Fruit fly (Drosophila melanogaster): ENCODE measurements around the gene CG12795.

CG12795 gene

dm6 chr2L:3440322-3440721 lies 11.9 kb upstream of the CG12795 start (continued):
- TF ChIP-seq CG3163 (GFP tag; optimal IDR thresholded peaks at IDR 0.05): no peak
- TF ChIP-seq Dref (GFP tag; IDR thresholded peaks at IDR 0.05): no peak
- TF ChIP-seq Optix (GFP tag; IDR thresholded peaks at IDR 0.05): peak; percentile 76; the same call in 2 of the 3 replicates
- peak; percentile 81 for TF ChIP-seq B-H1 (GFP tag; IDR thresholded peaks at IDR 0.05)
- peak; percentile 71 for TF ChIP-seq Asciz (GFP tag; optimal IDR thresholded peaks at IDR 0.05)
- TF ChIP-seq CG4854 (GFP tag; optimal IDR thresholded peaks at IDR 0.05): no peak
- peak; percentile 33 for TF ChIP-seq scrt (GFP tag; optimal IDR thresholded peaks at IDR 0.05)
- peak; percentile 33 for TF ChIP-seq nmo (GFP tag; optimal IDR thresholded peaks at IDR 0.05)
- TF ChIP-seq CG2120 (GFP tag; optimal IDR thresholded peaks at IDR 0.05): peak; percentile 55
- TF ChIP-seq Ssrp (tag; optimal IDR thresholded peaks at IDR 0.05): peak; percentile 9
- TF ChIP-seq pzg (GFP tag; optimal IDR thresholded peaks at IDR 0.05): no peak
- peak; percentile 29 for TF ChIP-seq NfI (GFP tag; optimal IDR thresholded peaks at IDR 0.05)
- peak; percentile 50 for TF ChIP-seq en (GFP tag; optimal IDR thresholded peaks at IDR 0.05)
- peak; percentile 56 for TF ChIP-seq CG31224 (GFP tag; IDR thresholded peaks at IDR 0.05)
- peak; percentile 76 for TF ChIP-seq CG32772 (GFP tag; IDR thresholded peaks at IDR 0.05)
- TF ChIP-seq toy (GFP tag; IDR thresholded peaks at IDR 0.05): no peak
- TF ChIP-seq CG4282 (GFP tag; optimal IDR thresholded peaks at IDR 0.05): no peak
- TF ChIP-seq CG12071 (GFP tag; optimal IDR thresholded peaks at IDR 0.05): peak; percentile 69
- peak; percentile 52 for TF ChIP-seq BtbVII (GFP tag; optimal IDR thresholded peaks at IDR 0.05)
- TF ChIP-seq gcm (GFP tag; optimal IDR thresholded peaks at IDR 0.05): peak; percentile 52
- peak; percentile 33 for TF ChIP-seq CG7786 (GFP tag; optimal IDR thresholded peaks at IDR 0.05)
- TF ChIP-seq peb (GFP tag; IDR thresholded peaks at IDR 0.05): peak; percentile 64
- peak; percentile 35 for TF ChIP-seq maf-S (GFP tag; optimal IDR thresholded peaks at IDR 0.05)
- peak; percentile 58; the same call in 1 of the 2 replicates for TF ChIP-seq CG11247 (GFP tag; IDR thresholded peaks at IDR 0.05)
- TF ChIP-seq Elba2 (GFP tag; optimal IDR thresholded peaks at IDR 0.05): no peak
- peak; percentile 71 for TF ChIP-seq CG32532 (GFP tag; IDR thresholded peaks at IDR 0.05)
- no peak for TF ChIP-seq HLH4C (GFP tag; IDR thresholded peaks at IDR 0.05; ENCODE audit: partially characterized antibody)
- TF ChIP-seq otp (GFP tag; IDR thresholded peaks at IDR 0.05): peak; percentile 80
- peak; percentile 39 for TF ChIP-seq tin (GFP tag; optimal IDR thresholded peaks at IDR 0.05)
- peak; percentile 89 for TF ChIP-seq Med (GFP tag)
- no peak for TF ChIP-seq mld (GFP tag; IDR thresholded peaks at IDR 0.05; ENCODE audit: partially characterized antibody)
- TF ChIP-seq gt (GFP tag; IDR thresholded peaks at IDR 0.05): 0 out of 2 replicates have a peak, but pooled peaks have one; percentile 57
- peak; percentile 17 for TF ChIP-seq crc (GFP tag; optimal IDR thresholded peaks at IDR 0.05)
- TF ChIP-seq CG12659 (GFP tag; optimal IDR thresholded peaks at IDR 0.05): peak; percentile 39
- TF ChIP-seq CG10462 (GFP tag; optimal IDR thresholded peaks at IDR 0.05): no peak
- 0 out of 2 replicates have a peak, but pooled peaks have one; percentile 25 for TF ChIP-seq Dip2 (GFP tag; IDR thresholded peaks at IDR 0.05)
- TF ChIP-seq sob (GFP tag; IDR thresholded peaks at IDR 0.05): peak; percentile 79
- TF ChIP-seq Spps (tag; optimal IDR thresholded peaks at IDR 0.05): peak; percentile 21
- peak; percentile 62; the same call in 2 of the 3 replicates for TF ChIP-seq CG17361 (GFP tag; IDR thresholded peaks at IDR 0.05)
- peak; percentile 49 for TF ChIP-seq CG10274 (GFP tag; optimal IDR thresholded peaks at IDR 0.05)
- peak; percentile 86 for TF ChIP-seq CG12769 (tag; optimal IDR thresholded peaks at IDR 0.05)
- TF ChIP-seq CG7839 (tag; optimal IDR thresholded peaks at IDR 0.05): peak; percentile 68
- TF ChIP-seq Mad (GFP tag; optimal IDR thresholded peaks at IDR 0.05): peak; percentile 55
- TF ChIP-seq CG5953 (GFP tag; IDR thresholded peaks at IDR 0.05): peak; percentile 64
- no peak for TF ChIP-seq NC2α (GFP tag; optimal IDR thresholded peaks at IDR 0.05)
- peak; percentile 52 for TF ChIP-seq jumu (GFP tag; optimal IDR thresholded peaks at IDR 0.05)
- peak; percentile 16 for TF ChIP-seq zfh2 (GFP tag; optimal IDR thresholded peaks at IDR 0.05)
- peak; percentile 48 for TF ChIP-seq Sox100B (GFP tag; optimal IDR thresholded peaks at IDR 0.05)
- peak; percentile 29 for TF ChIP-seq trem (tag; optimal IDR thresholded peaks at IDR 0.05)
- TF ChIP-seq CG11560 (tag; IDR thresholded peaks at IDR 0.05): peak; percentile 58; the same call in 2 of the 3 replicates
- TF ChIP-seq CG18599 (GFP tag; optimal IDR thresholded peaks at IDR 0.05): peak; percentile 72
